Worm (Caenorhabditis elegans) whole organism, midembryonic: Measurements from ENCODE around the gene catp-5.

Experiments
- T22C8.4 ChIP-seq: fragments of 200-800 bp; sonication (Bioruptor generic); IDR thresholded peaks from 2 replicates; pipeline ENCODE4 v1.3.6; 2022; ENCODE audit warnings: missing genetic modification characterization, missing compliant biosample characterization
- cog-1 ChIP-seq: sonication (generic microtip); optimal IDR thresholded peaks from 2 replicates; lab custom pipeline; 2016; ENCODE audit warnings: missing genetic modification characterization, missing compliant biosample characterization
- flt-1 ChIP-seq: fragments of 200-800 bp; sonication (Bioruptor generic); IDR thresholded peaks from 2 replicates; pipeline ENCODE4 v1.3.6; 2022; ENCODE audit warnings: missing genetic modification characterization, missing compliant biosample characterization
- klf-2 ChIP-seq: fragments of 200-800 bp; sonication (Bioruptor generic); conservative IDR thresholded peaks from 2 replicates; pipeline ENCODE4 v1.3.6; 2022; ENCODE audit warnings: missing genetic modification reagents, missing genetic modification characterization, missing compliant biosample characterization
- med-1 ChIP-seq: sonication (generic microtip); optimal IDR thresholded peaks from 2 replicates; lab custom pipeline; 2017; ENCODE audit warnings: missing genetic modification characterization, mild to moderate bottlenecking, missing compliant biosample characterization, antibody characterized with exemption, missing genetic modification reagents; ENCODE audit not compliant: insufficient read depth
- ref-1 ChIP-seq: fragments of 200-800 bp; sonication (Bioruptor generic); conservative IDR thresholded peaks from 2 replicates; pipeline ENCODE4 v1.3.6; 2022; ENCODE audit warnings: missing genetic modification reagents, missing genetic modification characterization, missing compliant biosample characterization
- tab-1 ChIP-seq: fragments of 200-800 bp; sonication (Bioruptor generic); IDR thresholded peaks from 2 replicates; pipeline ENCODE4 v1.3.6; 2022; ENCODE audit warnings: missing genetic modification characterization, missing compliant biosample characterization
- ztf-23 ChIP-seq: fragments of 200-800 bp; sonication (Bioruptor generic); IDR thresholded peaks from 2 replicates; pipeline ENCODE4 v1.3.6; 2022; ENCODE audit warnings: missing genetic modification reagents, missing genetic modification characterization, missing compliant biosample characterization
- ztf-29 ChIP-seq: fragments of 200-800 bp; sonication (Bioruptor generic); IDR thresholded peaks from 2 replicates; pipeline ENCODE4 v1.3.6; 2022; ENCODE audit warnings: missing genetic modification reagents, missing genetic modification characterization, missing compliant biosample characterization

catp-5 gene

DNA sequence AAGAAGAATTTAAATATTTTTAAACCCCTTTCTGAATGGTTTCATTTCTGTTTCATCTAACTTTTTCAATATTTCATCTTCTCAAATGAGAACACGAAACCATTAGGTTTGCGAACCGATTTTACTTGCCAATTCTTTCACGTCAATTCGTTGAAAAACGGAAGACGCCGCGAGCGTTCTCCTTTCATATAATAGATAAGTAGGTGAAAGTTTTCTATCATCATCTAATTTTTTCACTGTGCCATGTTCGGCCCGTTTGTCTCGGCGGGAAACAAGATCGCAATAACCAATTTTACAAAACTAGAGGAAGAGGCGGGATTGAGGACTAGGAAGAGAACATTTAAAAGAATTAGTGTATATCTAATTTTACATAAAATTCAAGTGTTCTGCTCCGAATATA lies 53.5 kb downstream of the catp-5 start, which contains the start of gene C18A11.4:
Gene C18A11.4, plus strand, starts transcription at position 367 of the 400 bp plus-strand sequence.
- TF ChIP-seq med-1 (no peak), ztf-29 (GFP tag; lab: Robert Waterston, UW) (no peak), ref-1 (GFP tag; lab: Robert Waterston, UW) (no peak), klf-2 (GFP tag; lab: Robert Waterston, UW) (no peak), T22C8.4 (GFP tag; lab: Robert Waterston, UW) (no peak), ztf-23 (GFP tag; lab: Robert Waterston, UW) (no peak), tab-1 (GFP tag; lab: Robert Waterston, UW) (no peak), cog-1 (tag; lab: Kevin White, UChicago) (no peak)

- no peak for TF ChIP-seq flt-1 (GFP tag; lab: Robert Waterston, UW)
- TF ChIP-seq tab-1 (GFP tag; lab: Robert Waterston, UW) = no peak
Measured at ce11 chrX:8040967-8041366, 57.7 kb downstream of the catp-5 start, which contains the start of gene xol-1. Gene xol-1 (plus strand): TSS chrX:8041313.
